Worm (Caenorhabditis elegans) whole organism, L4/young adult: Measurements from ENCODE around the gene nspc-3.
"Not testable (repeated sequence)": the region's sequence is repeated elsewhere in the genome, so short reads cannot be mapped to it uniquely, and the experiment has no call there.

Experiments used
- W03F9.2 ChIP-seq: fragments of 150-350 bp; optimal IDR thresholded peaks from 2 replicates; lab custom pipeline; 2014; ENCODE audit warnings: missing biosample characterization, missing genetic modification characterization
- dao-5 ChIP-seq: sonication (generic microtip); optimal IDR thresholded peaks from 2 replicates; lab custom pipeline; 2016; ENCODE audit warnings: missing genotype, missing genetic modification characterization, moderate library complexity, missing compliant biosample characterization
- him-1 ChIP-seq: sonication (generic microtip); optimal IDR thresholded peaks from 2 replicates; lab custom pipeline; 2016; ENCODE audit warnings: missing genotype, missing genetic modification reagents, missing genetic modification characterization, missing compliant biosample characterization

Gene nspc-3

ce11 chrX:8535006-8535405 lies 1.9 kb upstream of the nspc-3 start, which contains the start of gene nspc-1:
nspc-1 (minus strand) TSS chrX:8535106.
- not testable (repeated sequence) for TF ChIP-seq dao-5 (tag; lab: Kevin White, UChicago); W03F9.2 (tag; lab: Kevin White, UChicago); him-1

- not testable (repeated sequence) for TF ChIP-seq dao-5 (tag; lab: Kevin White, UChicago); W03F9.2 (tag; lab: Kevin White, UChicago); him-1
Observed at ce11 chrX:8538262-8538776, 1.4 kb downstream of the nspc-3 start, which contains the start of the genes nspc-4 and nspc-5. nspc-4 (minus strand) TSS chrX:8538362. nspc-5 (plus strand) TSS chrX:8538726.

- TF ChIP-seq dao-5 (tag; lab: Kevin White, UChicago); W03F9.2 (tag; lab: Kevin White, UChicago); him-1: not testable (repeated sequence)
Observed at ce11 chrX:8541562-8541961, 4.7 kb downstream of the nspc-3 start, which contains the start of gene nspc-7. nspc-7 (plus strand) TSS chrX:8541862.

ce11 chrX:8545971-8546442 lies 9.1 kb downstream of the nspc-3 start, which contains the start of gene sdha-1:
sdha-1 (minus strand) TSS chrX:8546021.
- peak; percentile 78 for TF ChIP-seq W03F9.2 (tag; lab: Kevin White, UChicago)
- no peak for TF ChIP-seq dao-5 (tag; lab: Kevin White, UChicago)
- peak; percentile 29 for TF ChIP-seq him-1

- TF ChIP-seq W03F9.2 (tag; lab: Kevin White, UChicago): no peak
- no peak for TF ChIP-seq him-1
- TF ChIP-seq dao-5 (tag; lab: Kevin White, UChicago): no peak
Observed at ce11 chrX:8549026-8549425, 12.1 kb downstream of the nspc-3 start, which contains the start of gene D2021.4. D2021.4 (minus strand) TSS chrX:8549073.

ce11 chrX:8550099-8550498 lies 13.2 kb downstream of the nspc-3 start:
- TF ChIP-seq dao-5 (tag; lab: Kevin White, UChicago): no peak
- no peak for TF ChIP-seq him-1
- TF ChIP-seq W03F9.2 (tag; lab: Kevin White, UChicago): no peak

ce11 chrX:8551687-8552327 lies 14.9 kb downstream of the nspc-3 start, which contains the start of gene dhhc-14:
dhhc-14 (plus strand) TSS chrX:8552277.
- TF ChIP-seq dao-5 (tag; lab: Kevin White, UChicago) (no peak), him-1 (no peak), W03F9.2 (tag; lab: Kevin White, UChicago) (no peak)

- no peak for TF ChIP-seq dao-5 (tag; lab: Kevin White, UChicago)
- no peak for TF ChIP-seq him-1
- no peak for TF ChIP-seq W03F9.2 (tag; lab: Kevin White, UChicago)
Observed at ce11 chrX:8554029-8554428, 17.1 kb downstream of the nspc-3 start.

ce11 chrX:8556614-8557196 lies 19.8 kb downstream of the nspc-3 start, which contains the start of gene utx-1:
utx-1 (plus strand) TSS chrX:8557146.
- TF ChIP-seq dao-5 (tag; lab: Kevin White, UChicago) (no peak), W03F9.2 (tag; lab: Kevin White, UChicago) (no peak), him-1 (no peak)

- no peak for TF ChIP-seq him-1
- no peak for TF ChIP-seq dao-5 (tag; lab: Kevin White, UChicago)
- TF ChIP-seq W03F9.2 (tag; lab: Kevin White, UChicago): no peak
Observed at ce11 chrX:8562586-8562985, 25.7 kb downstream of the nspc-3 start.

ce11 chrX:8563663-8564450 lies 27.0 kb downstream of the nspc-3 start:
- no peak for TF ChIP-seq W03F9.2 (tag; lab: Kevin White, UChicago)
- no peak for TF ChIP-seq him-1
- no peak for TF ChIP-seq dao-5 (tag; lab: Kevin White, UChicago)

ce11 chrX:8564451-8564795 lies 27.5 kb downstream of the nspc-3 start:
- TF ChIP-seq him-1: no peak

ce11 chrX:8565810-8566416 lies 29.0 kb downstream of the nspc-3 start:
- TF ChIP-seq him-1 (no peak), dao-5 (tag; lab: Kevin White, UChicago) (no peak), W03F9.2 (tag; lab: Kevin White, UChicago) (no peak)
